Worm (Caenorhabditis elegans): ENCODE data around the gene F58G1.3.

Gene F58G1.3

ce11 chrII:12928241-12928640 is at the start of gene F58G1.3:
F58G1.3 (minus strand) TSS chrII:12928341.
- no peak for TF ChIP-seq unc-62 (GFP tag; optimal IDR thresholded peaks at IDR 0.05)

ce11 chrII:12969622-12970021 is 41.5 kb upstream of the F58G1.3 start, which contains the start of gene Y38F1A.4:
Y38F1A.4 (minus strand) TSS chrII:12969722.
- no peak for TF ChIP-seq unc-62 (GFP tag; optimal IDR thresholded peaks at IDR 0.05)

- no peak for TF ChIP-seq unc-62 (GFP tag; optimal IDR thresholded peaks at IDR 0.05)
Observed at ce11 chrII:12968448-12968969, 40.4 kb upstream of the F58G1.3 start.

ce11 chrII:12966274-12966673 is 38.1 kb upstream of the F58G1.3 start:
- no peak for TF ChIP-seq unc-62 (GFP tag; optimal IDR thresholded peaks at IDR 0.05)

ce11 chrII:12965589-12965988 is 37.4 kb upstream of the F58G1.3 start:
- TF ChIP-seq unc-62 (GFP tag; optimal IDR thresholded peaks at IDR 0.05), result no peak

ce11 chrII:12965538-12965588 is 37.2 kb upstream of the F58G1.3 start, which contains the start of gene ptr-18:
ptr-18 (plus strand) TSS chrII:12965546.
- TF ChIP-seq unc-62 (GFP tag; optimal IDR thresholded peaks at IDR 0.05), result no peak

ce11 chrII:12965138-12965537 is 37.0 kb upstream of the F58G1.3 start:
- no peak for TF ChIP-seq unc-62 (GFP tag; optimal IDR thresholded peaks at IDR 0.05)

ce11 chrII:12961743-12962142 is 33.6 kb upstream of the F58G1.3 start:
- no peak for TF ChIP-seq unc-62 (GFP tag; optimal IDR thresholded peaks at IDR 0.05)

ce11 chrII:12961293-12961692 is 33.2 kb upstream of the F58G1.3 start:
- no peak for TF ChIP-seq unc-62 (GFP tag; optimal IDR thresholded peaks at IDR 0.05)

ce11 chrII:12960206-12960605 is 32.1 kb upstream of the F58G1.3 start:
- TF ChIP-seq unc-62 (GFP tag; optimal IDR thresholded peaks at IDR 0.05), result no peak

ce11 chrII:12954670-12955069 is 26.5 kb upstream of the F58G1.3 start, which contains the start of the genes Y38F1A.1 and Y38F1A.2:
Y38F1A.1 (minus strand) TSS chrII:12954770.
Y38F1A.2 (plus strand) TSS chrII:12954958.
- TF ChIP-seq unc-62 (GFP tag; optimal IDR thresholded peaks at IDR 0.05), result no peak

ce11 chrII:12953297-12953696 is 25.2 kb upstream of the F58G1.3 start:
- no peak for TF ChIP-seq unc-62 (GFP tag; optimal IDR thresholded peaks at IDR 0.05)

ce11 chrII:12948158-12948557 is 20.0 kb upstream of the F58G1.3 start, which contains the start of gene F58G1.7:
F58G1.7 (minus strand) TSS chrII:12948258.
- no peak for TF ChIP-seq unc-62 (GFP tag; optimal IDR thresholded peaks at IDR 0.05)

ce11 chrII:12944587-12945126 is 16.5 kb upstream of the F58G1.3 start:
- TF ChIP-seq unc-62 (GFP tag; optimal IDR thresholded peaks at IDR 0.05), result no peak

ce11 chrII:12942496-12942895 is 14.4 kb upstream of the F58G1.3 start:
- no peak for TF ChIP-seq unc-62 (GFP tag; optimal IDR thresholded peaks at IDR 0.05)

- no peak for TF ChIP-seq unc-62 (GFP tag; optimal IDR thresholded peaks at IDR 0.05)
Observed at ce11 chrII:12939801-12940200, 11.7 kb upstream of the F58G1.3 start, which contains the start of gene arrd-10. arrd-10 (plus strand) TSS chrII:12940101.

ce11 chrII:12939161-12939560 is 11.0 kb upstream of the F58G1.3 start:
- TF ChIP-seq unc-62 (GFP tag; optimal IDR thresholded peaks at IDR 0.05), result no peak

- no peak for TF ChIP-seq unc-62 (GFP tag; optimal IDR thresholded peaks at IDR 0.05)
Observed at ce11 chrII:12935259-12935658, 7.1 kb upstream of the F58G1.3 start, which contains the start of gene lips-9. lips-9 (minus strand) TSS chrII:12935359.

Data from whole organism, dauer.